Fruit fly (Drosophila melanogaster) whole organism, prepupa: ENCODE measurements around the gene CG14054.

Experiments
- Blimp-1 ChIP-seq: fragments of 200-800 bp; sonication (Bioruptor generic); optimal IDR thresholded peaks from 3 replicates; lab custom pipeline; 2017; ENCODE audit warnings: missing biosample characterization, missing genetic modification characterization, mild to moderate bottlenecking, moderate library complexity, missing genetic modification reagents
- CG10631 ChIP-seq: fragments of 200-800 bp; sonication (Bioruptor generic); optimal IDR thresholded peaks from 2 replicates; lab custom pipeline; 2016; ENCODE audit warnings: missing biosample characterization, missing genetic modification characterization
- CG10669 ChIP-seq: fragments of 200-800 bp; sonication (Bioruptor generic); optimal IDR thresholded peaks from 3 replicates; lab custom pipeline; 2018; ENCODE audit warnings: missing biosample characterization, mild to moderate bottlenecking, missing genetic modification characterization, moderate library complexity
- CG11762 ChIP-seq: fragments of 200-800 bp; sonication (Bioruptor generic); optimal IDR thresholded peaks from 3 replicates; lab custom pipeline; 2016; ENCODE audit warnings: missing biosample characterization, missing genetic modification characterization; ENCODE audit not compliant: insufficient read depth
- CG11902 ChIP-seq: fragments of 200-800 bp; sonication (Bioruptor generic); optimal IDR thresholded peaks from 3 replicates; lab custom pipeline; 2016; ENCODE audit warnings: missing biosample characterization, missing genetic modification characterization
- CG15336 ChIP-seq: fragments of 200-800 bp; sonication (Bioruptor generic); IDR thresholded peaks from 2 replicates; pipeline ENCODE4 v1.3.6; 2022; ENCODE audit warnings: missing biosample characterization, missing genetic modification characterization
- CG1621 ChIP-seq: fragments of 200-800 bp; sonication (Bioruptor generic); optimal IDR thresholded peaks from 3 replicates; lab custom pipeline; 2018; ENCODE audit warnings: missing biosample characterization, mild to moderate bottlenecking, missing genetic modification characterization
- CG16779 ChIP-seq: fragments of 200-800 bp; sonication (Bioruptor generic); optimal IDR thresholded peaks from 3 replicates; lab custom pipeline; 2017; ENCODE audit warnings: missing biosample characterization, mild to moderate bottlenecking, missing genetic modification characterization
- CG31627 ChIP-seq: fragments of 200-800 bp; sonication (Bioruptor generic); optimal IDR thresholded peaks from 3 replicates; lab custom pipeline; 2016; ENCODE audit warnings: missing biosample characterization, missing genetic modification characterization
- CG32006 ChIP-seq: fragments of 200-800 bp; sonication (Bioruptor generic); optimal IDR thresholded peaks from 3 replicates; lab custom pipeline; 2017; ENCODE audit warnings: missing biosample characterization, mild to moderate bottlenecking, missing genetic modification characterization
- CG34406 ChIP-seq: fragments of 200-800 bp; sonication (Bioruptor generic); optimal IDR thresholded peaks from 3 replicates; lab custom pipeline; 2016; ENCODE audit warnings: missing biosample characterization, missing genetic modification characterization
- CG3919 ChIP-seq: fragments of 200-800 bp; sonication (Bioruptor generic); optimal IDR thresholded peaks from 3 replicates; lab custom pipeline; 2016; ENCODE audit warnings: missing biosample characterization, missing genetic modification characterization
- CG4318 ChIP-seq: fragments of 200-800 bp; sonication (Bioruptor generic); optimal IDR thresholded peaks from 3 replicates; lab custom pipeline; 2017; ENCODE audit warnings: missing biosample characterization, mild to moderate bottlenecking, missing genetic modification characterization
- CG6163 ChIP-seq: fragments of 200-800 bp; sonication (Bioruptor generic); IDR thresholded peaks from 3 replicates; pipeline ENCODE4 v1.3.6; 2022; ENCODE audit warnings: missing biosample characterization, missing genetic modification characterization
- CG6276 ChIP-seq: fragments of 200-800 bp; sonication (Bioruptor generic); optimal IDR thresholded peaks from 2 replicates; lab custom pipeline; 2017; ENCODE audit warnings: missing biosample characterization, mild to moderate bottlenecking, missing genetic modification characterization
- CG6808 ChIP-seq: fragments of 200-800 bp; sonication (Bioruptor generic); optimal IDR thresholded peaks from 3 replicates; lab custom pipeline; 2017; ENCODE audit warnings: missing biosample characterization, missing genetic modification characterization, mild to moderate bottlenecking, moderate library complexity, missing genetic modification reagents
- CG6854 ChIP-seq: fragments of 200-800 bp; sonication (Bioruptor generic); optimal IDR thresholded peaks from 2 replicates; lab custom pipeline; 2017; ENCODE audit warnings: missing biosample characterization, mild to moderate bottlenecking, missing genetic modification characterization
- CG8119 ChIP-seq: fragments of 200-800 bp; sonication (Bioruptor generic); IDR thresholded peaks from 3 replicates; pipeline ENCODE4 v1.3.6; 2022; ENCODE audit warnings: missing biosample characterization, missing genetic modification characterization
- CG9139 ChIP-seq: fragments of 200-800 bp; sonication (Bioruptor generic); optimal IDR thresholded peaks from 3 replicates; lab custom pipeline; 2017; ENCODE audit warnings: missing biosample characterization, mild to moderate bottlenecking, missing genetic modification characterization
- Eip75B ChIP-seq: fragments of 200-800 bp; sonication (Bioruptor generic); optimal IDR thresholded peaks from 3 replicates; lab custom pipeline; 2016; ENCODE audit warnings: missing biosample characterization, missing genetic modification characterization
- Eip78C ChIP-seq: fragments of 200-800 bp; sonication (Bioruptor generic); peaks from one replicate; lab custom pipeline; 2016; ENCODE audit warnings: missing biosample characterization, missing genetic modification characterization
- Eip93F ChIP-seq: fragments of 200-800 bp; sonication (Bioruptor generic); optimal IDR thresholded peaks from 2 replicates; lab custom pipeline; 2016; ENCODE audit warnings: missing biosample characterization, mild to moderate bottlenecking, missing genetic modification characterization
- Ets21C ChIP-seq: fragments of 200-800 bp; sonication (Bioruptor generic); optimal IDR thresholded peaks from 3 replicates; lab custom pipeline; 2016; ENCODE audit warnings: missing biosample characterization, missing genetic modification characterization
- Ets96B ChIP-seq: fragments of 200-800 bp; optimal IDR thresholded peaks from 2 replicates; lab custom pipeline; 2019; ENCODE audit warnings: missing biosample characterization, mild to moderate bottlenecking, missing genetic modification characterization, moderate library complexity
- Gug ChIP-seq: fragments of 200-800 bp; sonication (Bioruptor generic); IDR thresholded peaks from 2 replicates; pipeline ENCODE4 v1.3.6; 2022; ENCODE audit warnings: missing biosample characterization, missing genetic modification characterization
- Hr39 ChIP-seq: fragments of 200-800 bp; sonication (Bioruptor generic); optimal IDR thresholded peaks from 2 replicates; lab custom pipeline; 2016; ENCODE audit warnings: missing biosample characterization, missing genetic modification characterization
- Lpt ChIP-seq: fragments of 200-800 bp; sonication (Bioruptor generic); optimal IDR thresholded peaks from 3 replicates; lab custom pipeline; 2016; ENCODE audit warnings: missing biosample characterization, missing genetic modification characterization
- Met ChIP-seq: fragments of 200-800 bp; sonication (Bioruptor generic); optimal IDR thresholded peaks from 3 replicates; lab custom pipeline; 2016; ENCODE audit warnings: missing biosample characterization, missing genetic modification characterization
- Smox ChIP-seq: fragments of 200-800 bp; sonication (Bioruptor generic); optimal IDR thresholded peaks from 3 replicates; lab custom pipeline; 2016; ENCODE audit warnings: missing biosample characterization, missing genetic modification characterization
- Sox102F ChIP-seq: fragments of 200-800 bp; sonication (Bioruptor generic); optimal IDR thresholded peaks from 2 replicates; lab custom pipeline; 2016; ENCODE audit warnings: missing biosample characterization, mild to moderate bottlenecking, missing genetic modification characterization
- Sox14 ChIP-seq: fragments of 200-800 bp; sonication (Bioruptor generic); optimal IDR thresholded peaks from 3 replicates; lab custom pipeline; 2016; ENCODE audit warnings: missing biosample characterization, missing genetic modification characterization
- achi ChIP-seq: fragments of 200-800 bp; sonication (Bioruptor generic); optimal IDR thresholded peaks from 3 replicates; lab custom pipeline; 2016; ENCODE audit warnings: missing biosample characterization, missing genetic modification characterization
- cyc ChIP-seq: fragments of 200-800 bp; sonication (Bioruptor generic); optimal IDR thresholded peaks from 3 replicates; lab custom pipeline; 2016; ENCODE audit warnings: missing biosample characterization, missing genetic modification characterization
- dac ChIP-seq: fragments of 200-800 bp; sonication (Bioruptor generic); optimal IDR thresholded peaks from 2 replicates; lab custom pipeline; 2017; ENCODE audit warnings: missing biosample characterization, mild to moderate bottlenecking, missing genetic modification characterization
- eg ChIP-seq: fragments of 200-800 bp; sonication (Bioruptor generic); IDR thresholded peaks from 3 replicates; pipeline ENCODE4 v1.3.6; 2022; ENCODE audit warnings: missing biosample characterization, missing genetic modification characterization
- esn ChIP-seq: fragments of 200-800 bp; sonication (Bioruptor generic); optimal IDR thresholded peaks from 2 replicates; lab custom pipeline; 2016; ENCODE audit warnings: missing biosample characterization, mild to moderate bottlenecking, missing genetic modification characterization, moderate library complexity
- fkh ChIP-seq: fragments of 200-800 bp; sonication (Bioruptor generic); optimal IDR thresholded peaks from 3 replicates; lab custom pipeline; 2017; ENCODE audit warnings: missing biosample characterization, mild to moderate bottlenecking, missing genetic modification characterization, moderate library complexity
- lz ChIP-seq: fragments of 200-800 bp; sonication (Bioruptor generic); optimal IDR thresholded peaks from 3 replicates; lab custom pipeline; 2016; ENCODE audit warnings: missing biosample characterization, missing genetic modification characterization
- net ChIP-seq: fragments of 200-800 bp; sonication (Bioruptor generic); optimal IDR thresholded peaks from 3 replicates; lab custom pipeline; 2016; ENCODE audit warnings: missing biosample characterization, missing genetic modification characterization
- pdm3 ChIP-seq: fragments of 200-800 bp; sonication (Bioruptor generic); optimal IDR thresholded peaks from 3 replicates; lab custom pipeline; 2016; ENCODE audit warnings: missing biosample characterization, missing genetic modification characterization
- salr ChIP-seq, 2 experiments: fragments of 200-800 bp; sonication (Bioruptor generic); optimal IDR thresholded peaks; 3 replicates each; lab custom pipeline; 2016 to 2018; ENCODE audit warnings: missing biosample characterization in 2 of 2, missing genetic modification characterization in 2 of 2, mild to moderate bottlenecking in 1 of 2
- spab ChIP-seq: fragments of 200-800 bp; sonication (Bioruptor generic); optimal IDR thresholded peaks from 2 replicates; lab custom pipeline; 2017; ENCODE audit warnings: missing biosample characterization, mild to moderate bottlenecking, missing genetic modification characterization, missing genetic modification reagents
- ss ChIP-seq, 2 experiments: fragments of 200-800 bp; sonication (Bioruptor generic); optimal IDR thresholded peaks; 2 replicates in 1 of 2; 3 replicates in 1 of 2; lab custom pipeline; 2017 to 2018; ENCODE audit warnings: mild to moderate bottlenecking in 2 of 2, missing biosample characterization in 2 of 2, missing genetic modification characterization in 2 of 2, moderate library complexity in 1 of 2
- svp ChIP-seq: fragments of 200-800 bp; sonication (Bioruptor generic); peaks from one replicate; lab custom pipeline; 2016; ENCODE audit warnings: missing biosample characterization, missing genetic modification characterization
- topi ChIP-seq: fragments of 200-800 bp; sonication (Bioruptor generic); optimal IDR thresholded peaks from 3 replicates; lab custom pipeline; 2016; ENCODE audit warnings: missing biosample characterization, missing genetic modification characterization
- vri ChIP-seq: fragments of 200-800 bp; sonication (Bioruptor generic); optimal IDR thresholded peaks from 3 replicates; lab custom pipeline; 2016; ENCODE audit warnings: missing biosample characterization, mild to moderate bottlenecking, missing genetic modification characterization

CG14054 gene

DNA sequence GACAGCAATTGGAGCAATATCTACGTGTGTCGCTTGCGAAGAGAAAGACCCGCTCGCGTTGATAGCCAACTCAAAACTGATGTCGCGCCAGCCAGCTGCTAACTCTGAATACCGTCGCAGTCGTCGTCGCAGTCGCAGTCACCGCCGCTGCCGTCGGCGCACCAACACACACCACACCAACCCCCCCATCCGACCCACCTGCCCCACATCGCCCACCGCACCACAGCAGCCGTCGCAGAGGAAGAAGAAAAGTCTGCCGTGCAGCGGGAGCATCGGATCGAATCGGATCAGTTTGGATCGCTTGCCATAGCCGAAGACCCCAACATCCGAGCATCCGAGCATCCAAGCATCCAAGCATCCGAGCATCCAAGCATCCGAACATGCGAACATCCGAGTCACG lies 29.8 kb downstream of the CG14054 start (continued):
- TF ChIP-seq pdm3 (no peak), topi (GFP tag; lab: Kevin White, UChicago) (no peak), ss (GFP tag; optimal IDR thresholded peaks at IDR 0.05; lab: Kevin White, UChicago) (peak in 1 of 2 experiments; percentile 20), dac (no peak), spab (GFP tag; lab: Kevin White, UChicago) (no peak), Eip75B (GFP tag; lab: Kevin White, UChicago) (no peak), CG6276 (no peak)

DNA sequence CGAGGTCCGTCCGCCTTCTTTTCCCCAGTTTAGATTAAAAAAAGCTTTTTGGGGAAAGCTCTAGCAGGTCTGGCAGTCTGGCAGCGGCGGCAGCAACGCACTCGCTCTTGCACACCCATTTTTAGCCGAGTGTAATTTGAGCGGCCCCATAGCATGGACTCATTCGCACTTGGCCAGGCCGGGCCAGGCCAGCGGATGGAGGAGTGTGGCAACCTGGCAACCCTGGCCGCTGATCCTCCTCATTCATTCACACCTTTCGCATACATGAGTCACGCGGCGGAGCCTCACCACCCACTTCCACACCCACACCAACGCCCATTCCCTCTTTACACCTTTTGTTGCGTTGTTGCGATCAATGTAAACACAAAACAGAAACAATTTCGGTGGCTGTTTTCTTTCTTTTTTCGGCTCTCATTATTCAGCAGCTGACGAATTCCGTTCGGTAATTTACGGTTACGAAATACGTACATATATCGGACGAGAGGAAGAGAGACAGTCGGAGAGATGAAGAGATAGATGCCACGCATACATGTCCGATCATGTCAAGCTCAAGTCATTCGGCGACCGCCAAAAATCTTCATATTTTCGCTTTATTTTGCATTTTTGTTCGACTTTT lies 33.2 kb downstream of the CG14054 start:
- TF ChIP-seq cyc = no peak
- TF ChIP-seq Eip78C (GFP tag; lab: Kevin White, UChicago) = peak; percentile 37
- TF ChIP-seq Sox14 = no peak
- no peak for TF ChIP-seq CG31627 (GFP tag; lab: Kevin White, UChicago)
- no peak for TF ChIP-seq salr (GFP tag; optimal IDR thresholded peaks at IDR 0.05; lab: Kevin White, UChicago)
- no peak for TF ChIP-seq lz (GFP tag; lab: Kevin White, UChicago)
- TF ChIP-seq eg = no peak
- no peak for TF ChIP-seq CG34406
- TF ChIP-seq net = no peak
- no peak for TF ChIP-seq esn (GFP tag; lab: Kevin White, UChicago)
- no peak for TF ChIP-seq Ets96B (tag; lab: Kevin White, UChicago)
- no peak for TF ChIP-seq topi (GFP tag; lab: Kevin White, UChicago)
- no peak for TF ChIP-seq CG10669
- TF ChIP-seq CG8119 = no peak
- TF ChIP-seq svp (GFP tag; lab: Kevin White, UChicago) = peak; percentile 66
- no peak for TF ChIP-seq Hr39 (GFP tag; lab: Kevin White, UChicago)
- TF ChIP-seq pdm3 = no peak
- TF ChIP-seq vri (GFP tag; lab: Kevin White, UChicago) = peak; percentile 87
- no peak for TF ChIP-seq CG11762 (GFP tag; lab: Kevin White, UChicago)
- TF ChIP-seq CG9139 (GFP tag; lab: Kevin White, UChicago) = no peak
- TF ChIP-seq CG6808 (GFP tag; lab: Kevin White, UChicago) = no peak
- no peak for TF ChIP-seq CG3919 (GFP tag; lab: Kevin White, UChicago)
- TF ChIP-seq spab (GFP tag; lab: Kevin White, UChicago) = no peak
- no peak for TF ChIP-seq Met (GFP tag; lab: Kevin White, UChicago)
- no peak for TF ChIP-seq CG4318
- TF ChIP-seq fkh = peak; percentile 45
- no peak for TF ChIP-seq CG32006 (GFP tag; lab: Kevin White, UChicago)
- no peak for TF ChIP-seq Smox
- no peak for TF ChIP-seq Eip93F
- TF ChIP-seq Ets21C (GFP tag; lab: Kevin White, UChicago) = no peak
- TF ChIP-seq CG15336 (GFP tag; lab: Robert Waterston, UW) = 0 out of 2 replicates have a peak, but pooled peaks have one; percentile 10
- no peak for TF ChIP-seq CG6276
- no peak for TF ChIP-seq Eip75B (GFP tag; lab: Kevin White, UChicago)
- no peak for TF ChIP-seq achi
- TF ChIP-seq CG1621 = no peak

DNA sequence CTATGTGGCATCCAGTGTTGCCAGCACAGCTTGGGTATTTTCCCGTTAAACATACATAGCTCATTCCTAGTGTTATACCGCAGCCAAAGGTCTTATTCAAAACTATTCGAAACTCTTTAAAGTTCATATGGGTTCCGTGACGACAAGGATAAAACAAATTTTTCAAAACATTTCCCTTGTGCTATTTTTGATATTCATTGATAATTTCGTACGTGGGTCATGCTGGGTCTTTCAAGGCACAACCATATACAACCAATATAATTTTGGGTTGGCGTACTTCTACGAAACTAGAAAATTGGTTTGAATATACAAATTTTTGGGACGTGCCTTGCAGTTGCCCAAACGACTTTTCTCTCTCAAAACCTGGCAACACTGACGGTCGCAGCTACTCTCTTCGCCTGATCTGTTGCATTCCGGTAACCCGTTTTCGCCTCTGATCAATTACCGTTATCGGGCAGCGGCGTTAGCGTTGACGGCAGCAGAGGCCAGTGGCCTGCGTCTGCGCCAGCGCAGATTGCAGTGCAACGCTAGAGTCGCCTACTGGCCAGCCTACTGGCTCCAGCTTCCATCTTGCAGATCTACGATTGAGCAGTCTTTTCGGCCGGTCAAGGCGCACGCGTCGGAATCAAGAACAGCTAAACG lies 33.9 kb downstream of the CG14054 start:
- TF ChIP-seq Eip78C (GFP tag; lab: Kevin White, UChicago) = peak; percentile 41
- no peak for TF ChIP-seq Gug (GFP tag; lab: Robert Waterston, UW)
- no peak for TF ChIP-seq CG6163 (GFP tag; lab: Robert Waterston, UW)
- no peak for TF ChIP-seq CG11762 (GFP tag; lab: Kevin White, UChicago)
- no peak for TF ChIP-seq Eip75B (GFP tag; lab: Kevin White, UChicago)
- TF ChIP-seq Ets21C (GFP tag; lab: Kevin White, UChicago) = no peak
- peak; percentile 54 for TF ChIP-seq CG32006 (GFP tag; lab: Kevin White, UChicago)
- TF ChIP-seq CG10631 (GFP tag; lab: Kevin White, UChicago) = no peak
- no peak for TF ChIP-seq CG15336 (GFP tag; lab: Robert Waterston, UW)
- TF ChIP-seq Ets96B (tag; lab: Kevin White, UChicago) = no peak
- TF ChIP-seq Lpt (GFP tag; lab: Kevin White, UChicago) = no peak
- no peak for TF ChIP-seq CG11902 (GFP tag; lab: Kevin White, UChicago)
- no peak for TF ChIP-seq CG16779
- TF ChIP-seq pdm3 = no peak
- TF ChIP-seq Blimp-1 (GFP tag; lab: Kevin White, UChicago) = no peak
- no peak for TF ChIP-seq Sox14
- no peak for TF ChIP-seq achi
- no peak for TF ChIP-seq Sox102F
- peak; percentile 11 for TF ChIP-seq CG6276
- TF ChIP-seq Eip93F = no peak
- TF ChIP-seq CG6854 (GFP tag; lab: Kevin White, UChicago) = no peak
- no peak for TF ChIP-seq salr (GFP tag; optimal IDR thresholded peaks at IDR 0.05; lab: Kevin White, UChicago)
- TF ChIP-seq CG3919 (GFP tag; lab: Kevin White, UChicago) = no peak
